Worm (Caenorhabditis elegans): ENCODE results near the gene aldo-1.

DNA sequence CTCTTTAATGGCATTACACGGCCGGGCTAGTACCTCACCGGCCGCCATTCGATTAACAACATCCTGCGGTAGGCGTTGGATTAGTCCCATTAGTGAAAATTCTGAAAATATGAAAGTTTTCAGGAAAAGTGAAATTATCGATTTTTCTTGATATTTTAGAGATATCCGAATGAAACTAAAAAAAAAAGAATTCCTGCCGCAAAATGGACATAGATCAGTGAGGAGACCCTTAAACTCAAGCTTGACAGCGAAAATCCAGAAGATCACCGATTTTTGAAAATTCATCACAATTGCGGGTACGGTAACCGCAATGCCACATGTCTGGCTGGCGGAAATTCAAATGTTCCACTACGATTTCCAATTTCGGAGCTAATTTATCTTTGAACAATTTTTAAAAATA, 50.3 kb downstream of the aldo-1 start, which contains the start of gene mlh-1:
- TF ChIP-seq jun-1 (tag; optimal IDR thresholded peaks at IDR 0.05): no peak
- TF ChIP-seq daf-12 (tag; optimal IDR thresholded peaks at IDR 0.05): no peak
- TF ChIP-seq egl-5 (tag; optimal IDR thresholded peaks at IDR 0.05): no peak
- TF ChIP-seq pqm-1 (tag; optimal IDR thresholded peaks at IDR 0.05): no peak
- no peak for TF ChIP-seq egl-27 (tag; optimal IDR thresholded peaks at IDR 0.05)
- TF ChIP-seq ceh-16 (tag; optimal IDR thresholded peaks at IDR 0.05): no peak
- TF ChIP-seq lin-15B (tag; optimal IDR thresholded peaks at IDR 0.05): no peak
- no peak for TF ChIP-seq nhr-76 (tag; optimal IDR thresholded peaks at IDR 0.05)
- no peak for TF ChIP-seq lin-39 (tag; optimal IDR thresholded peaks at IDR 0.05)

All from whole organism, L3 larva.